Worm (Caenorhabditis elegans) whole organism, late embryonic: ENCODE results near the gene srf-3.

Source experiments
- ama-1 ChIP-seq: fragments of 150-350 bp; optimal IDR thresholded peaks from 2 replicates; lab custom pipeline; 2014
- gmeb-2 ChIP-seq: sonication (generic microtip); optimal IDR thresholded peaks from 2 replicates; lab custom pipeline; 2016; ENCODE audit warnings: missing genetic modification characterization, inconsistent platforms, missing compliant biosample characterization
- hlh-6 ChIP-seq: sonication (generic microtip); optimal IDR thresholded peaks from 2 replicates; lab custom pipeline; 2016; ENCODE audit warnings: missing genotype, missing genetic modification characterization, missing compliant biosample characterization
- nfya-1 ChIP-seq: sonication (generic microtip); optimal IDR thresholded peaks from 2 replicates; lab custom pipeline; 2017; ENCODE audit warnings: missing genetic modification characterization, mild to moderate bottlenecking, missing compliant biosample characterization, antibody characterized with exemption, moderate library complexity
- rnt-1 ChIP-seq: sonication (generic microtip); optimal IDR thresholded peaks from 2 replicates; lab custom pipeline; 2016; ENCODE audit warnings: missing genetic modification characterization, missing compliant biosample characterization
- ztf-16 ChIP-seq: sonication (generic microtip); optimal IDR thresholded peaks from 2 replicates; lab custom pipeline; 2017; ENCODE audit warnings: missing genetic modification characterization, missing compliant biosample characterization

DNA sequence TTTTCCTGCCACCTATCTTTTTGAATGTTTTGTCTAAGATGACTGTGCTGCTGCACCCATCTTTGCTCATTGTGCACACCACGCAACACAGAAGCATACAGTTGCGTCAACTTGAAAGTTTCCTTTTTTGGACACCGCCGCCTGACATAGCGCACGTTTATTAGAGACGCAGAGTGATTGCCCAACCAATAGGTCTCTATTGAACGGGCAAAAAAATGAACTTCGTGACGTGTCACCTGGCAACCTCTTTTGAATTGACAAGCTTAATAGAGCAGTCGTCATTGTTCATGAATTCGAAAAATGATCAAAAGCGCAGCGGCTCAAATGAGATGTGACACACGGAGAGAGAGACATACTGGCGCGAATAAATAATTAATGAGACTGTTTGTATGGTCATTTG, 37.8 kb upstream of the srf-3 start:
- TF ChIP-seq gmeb-2 (no peak), rnt-1 (no peak), nfya-1 (tag; lab: Kevin White, UChicago) (no peak), ama-1 (lab: Kevin White, UChicago) (no peak), hlh-6 (tag; lab: Kevin White, UChicago) (no peak), ztf-16 (no peak)
